Worm (Caenorhabditis elegans) whole organism, L1 larva: Measurements from ENCODE around the gene W07G4.8.

ENCODE experiments used
- ama-1 ChIP-seq: fragments of 150-350 bp; optimal IDR thresholded peaks from 2 replicates; lab custom pipeline; 2014
- jun-1 ChIP-seq: fragments of 150-350 bp; optimal IDR thresholded peaks from 2 replicates; lab custom pipeline; 2014; ENCODE audit warnings: missing biosample characterization, missing genetic modification reagents, missing genetic modification characterization
- lir-3 ChIP-seq: sonication (generic microtip); optimal IDR thresholded peaks from 2 replicates; lab custom pipeline; 2016; ENCODE audit warnings: mild to moderate bottlenecking, missing genetic modification characterization, moderate library complexity, missing compliant biosample characterization; ENCODE audit not compliant: poor library complexity
- nhr-12 ChIP-seq: sonication (generic microtip); optimal IDR thresholded peaks from 2 replicates; lab custom pipeline; 2017; ENCODE audit warnings: missing biosample characterization, missing genetic modification characterization
- nhr-77 ChIP-seq: fragments of 150-350 bp; optimal IDR thresholded peaks from 2 replicates; lab custom pipeline; 2014; ENCODE audit warnings: missing biosample characterization, missing genetic modification characterization
- unc-86 ChIP-seq: sonication (generic microtip); optimal IDR thresholded peaks from 2 replicates; lab custom pipeline; 2016; ENCODE audit warnings: missing genetic modification characterization, missing compliant biosample characterization
- ztf-11 ChIP-seq, 2 experiments: sonication (generic microtip); optimal IDR thresholded peaks; 2 replicates each; lab custom pipeline; 2016 to 2017; ENCODE audit warnings: missing genetic modification characterization in 2 of 2, missing biosample characterization in 1 of 2, missing compliant biosample characterization in 1 of 2

DNA sequence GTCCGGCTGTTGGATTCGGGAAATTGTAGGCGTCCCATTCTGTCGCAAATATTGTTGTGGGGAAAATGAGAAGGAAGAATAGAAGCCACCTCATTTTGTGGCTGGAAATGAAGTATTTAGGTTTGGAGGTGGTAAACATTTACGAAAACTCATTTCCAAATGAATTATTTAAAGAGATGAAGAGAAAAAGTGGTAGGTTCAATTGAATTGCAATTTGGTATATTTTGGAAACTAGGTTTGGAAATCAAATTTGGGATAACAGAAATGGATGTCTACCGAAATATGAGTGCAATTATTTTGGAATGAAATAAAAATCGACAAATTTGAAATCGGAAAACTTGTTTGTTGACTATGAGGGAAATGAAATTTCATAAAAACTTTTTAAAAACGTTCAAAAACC lies 40.5 kb downstream of the W07G4.8 start, which contains the start of gene F15B9.10:
- TF ChIP-seq lir-3 (tag; lab: Kevin White, UChicago): no peak
- no peak for TF ChIP-seq ztf-11 (tag; optimal IDR thresholded peaks at IDR 0.05; lab: Kevin White, UChicago)
- no peak for TF ChIP-seq jun-1 (tag; lab: Kevin White, UChicago)
- no peak for TF ChIP-seq nhr-77
- no peak for TF ChIP-seq ama-1 (lab: Kevin White, UChicago)
- no peak for TF ChIP-seq unc-86 (tag; lab: Kevin White, UChicago)
- TF ChIP-seq nhr-12 (tag; lab: Kevin White, UChicago): no peak
